Worm (Caenorhabditis elegans) whole organism, L3 larva: ENCODE measurements around the gene arrd-26.
"Not testable (repeated sequence)": the region's sequence is repeated elsewhere in the genome, so short reads cannot be mapped to it uniquely, and the experiment has no call there.

Source experiments
- ZK546.5 ChIP-seq: sonication (generic microtip); optimal IDR thresholded peaks from 2 replicates; lab custom pipeline; 2017; ENCODE audit warnings: missing biosample characterization, missing genetic modification characterization
- ama-1 ChIP-seq: fragments of 150-350 bp; optimal IDR thresholded peaks from 2 replicates; lab custom pipeline; 2018
- egl-27 ChIP-seq: sonication (generic microtip); optimal IDR thresholded peaks from 4 replicates; lab custom pipeline; 2017; ENCODE audit warnings: missing biosample characterization, missing genetic modification reagents, missing genetic modification characterization
- fkh-10 ChIP-seq: sonication (generic microtip); optimal IDR thresholded peaks from 2 replicates; lab custom pipeline; 2017; ENCODE audit warnings: missing biosample characterization, missing genetic modification reagents, missing genetic modification characterization
- jun-1 ChIP-seq: fragments of 150-350 bp; optimal IDR thresholded peaks from 2 replicates; lab custom pipeline; 2014; ENCODE audit warnings: missing biosample characterization, missing genetic modification reagents, missing genetic modification characterization
- lin-15B ChIP-seq: fragments of 150-350 bp; optimal IDR thresholded peaks from 2 replicates; lab custom pipeline; 2014; ENCODE audit warnings: missing biosample characterization, missing genetic modification characterization
- mdl-1 ChIP-seq: fragments of 150-350 bp; optimal IDR thresholded peaks from 2 replicates; lab custom pipeline; 2014; ENCODE audit warnings: missing biosample characterization, missing genetic modification characterization
- nfya-1 ChIP-seq: sonication (generic microtip); optimal IDR thresholded peaks from 2 replicates; lab custom pipeline; 2017; ENCODE audit warnings: missing genetic modification characterization, mild to moderate bottlenecking, missing compliant biosample characterization, antibody characterized with exemption, moderate library complexity; ENCODE audit not compliant: insufficient read depth
- nhr-237 ChIP-seq: fragments of 150-350 bp; optimal IDR thresholded peaks from 2 replicates; lab custom pipeline; 2014; ENCODE audit warnings: missing biosample characterization, missing genetic modification characterization
- nhr-77 ChIP-seq: fragments of 150-350 bp; optimal IDR thresholded peaks from 2 replicates; lab custom pipeline; 2014; ENCODE audit warnings: missing biosample characterization, missing genetic modification characterization
- pha-4 ChIP-seq: fragments of 150-350 bp; optimal IDR thresholded peaks from 2 replicates; lab custom pipeline; 2014; ENCODE audit warnings: missing biosample characterization, missing genetic modification reagents, missing genetic modification characterization
- snpc-4 ChIP-seq: fragments of 150-350 bp; optimal IDR thresholded peaks from 2 replicates; lab custom pipeline; 2014; ENCODE audit warnings: missing biosample characterization, missing genetic modification characterization
- unc-62 ChIP-seq: fragments of 150-350 bp; sonication (generic microtip); optimal IDR thresholded peaks from 4 replicates; lab custom pipeline; 2014; ENCODE audit warnings: missing biosample characterization, missing genetic modification reagents, missing genetic modification characterization

- TF ChIP-seq ZK546.5 (tag; lab: Kevin White, UChicago); snpc-4 (tag; lab: Kevin White, UChicago); fkh-10; jun-1 (tag; lab: Kevin White, UChicago); pha-4 (tag; lab: Kevin White, UChicago); nfya-1 (tag; lab: Kevin White, UChicago); nhr-77; egl-27; ama-1; nhr-237 (tag; lab: Kevin White, UChicago); unc-62 (GFP tag; lab: Kevin White, UChicago); lin-15B (tag; lab: Kevin White, UChicago); mdl-1: not testable (repeated sequence)
Measured at ce11 chrIV:2051195-2051594, 14.8 kb upstream of the arrd-26 start, which contains the start of gene R05C11.4.
